Worm (Caenorhabditis elegans): Measurements from ENCODE around the gene F55D1.1.

Gene F55D1.1

ce11 chrX:5466149-5466548 lies 23.5 kb upstream of the F55D1.1 start:
- TF ChIP-seq attf-3 (GFP tag; conservative IDR thresholded peaks at IDR 0.05) (no peak), F39B2.1 (GFP tag; IDR thresholded peaks at IDR 0.05) (0 out of 2 replicates have a peak, but pooled peaks have one; percentile 28)

DNA sequence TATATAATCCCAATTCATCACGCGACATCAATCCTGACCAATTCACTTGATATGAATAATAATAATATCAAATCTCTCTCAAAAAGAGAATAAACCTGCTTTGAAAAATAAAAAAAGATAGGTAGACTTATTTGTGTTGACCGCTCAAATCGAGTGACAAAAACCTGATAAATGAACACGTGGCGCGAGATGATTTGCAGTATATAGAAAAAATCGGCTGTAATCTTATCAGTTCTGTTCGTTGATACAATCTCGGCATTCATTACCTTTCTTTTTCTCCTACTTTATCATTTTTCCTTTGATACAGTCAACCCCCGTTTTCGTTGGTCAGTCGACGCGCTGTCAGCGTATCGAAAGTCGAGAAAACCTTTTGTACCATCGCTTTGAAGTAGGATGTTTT lies 22.3 kb upstream of the F55D1.1 start:
- no peak for TF ChIP-seq mel-28 (tag; optimal IDR thresholded peaks at IDR 0.05; ENCODE audit: borderline replicate concordance)
- TF ChIP-seq egrh-3 (GFP tag; IDR thresholded peaks at IDR 0.05) = no peak
- TF ChIP-seq hlh-26 (GFP tag; conservative IDR thresholded peaks at IDR 0.05) = no peak
- peak; percentile 47 to 91 for TF ChIP-seq let-607 (tag; optimal IDR thresholded peaks at IDR 0.05)
- no peak for TF ChIP-seq ztf-3 (GFP tag; optimal IDR thresholded peaks at IDR 0.05)
- TF ChIP-seq lin-54 (GFP tag; optimal IDR thresholded peaks at IDR 0.05) = no peak
- peak; percentile 52 for TF ChIP-seq lin-40 (tag; optimal IDR thresholded peaks at IDR 0.05)
- TF ChIP-seq nfyb-1 (GFP tag; IDR thresholded peaks at IDR 0.05) = no peak
- TF ChIP-seq ceh-100 (GFP tag; IDR thresholded peaks at IDR 0.05) = no peak
- no peak for TF ChIP-seq lin-26 (GFP tag; IDR thresholded peaks at IDR 0.05)
- no peak for TF ChIP-seq sea-2 (GFP tag; IDR thresholded peaks at IDR 0.05)
- no peak for TF ChIP-seq Y67H2A.10 (GFP tag; conservative IDR thresholded peaks at IDR 0.05)
- TF ChIP-seq nfya-1 (tag; optimal IDR thresholded peaks at IDR 0.05; ENCODE audit: borderline replicate concordance, insufficient read depth) = no peak
- no peak for TF ChIP-seq ekl-4 (GFP tag; IDR thresholded peaks at IDR 0.05)
- TF ChIP-seq ztf-6 (GFP tag; IDR thresholded peaks at IDR 0.05) = no peak
- TF ChIP-seq efl-1 (GFP tag; optimal IDR thresholded peaks at IDR 0.05) = no peak
- peak; percentile 3 for TF ChIP-seq madf-10 (tag; optimal IDR thresholded peaks at IDR 0.05)
- no peak for TF ChIP-seq pha-4 (tag; optimal IDR thresholded peaks at IDR 0.05)
- TF ChIP-seq Y53G8AR.9 (GFP tag; conservative IDR thresholded peaks at IDR 0.05) = no peak
- peak; percentile 40 for TF ChIP-seq ztf-26 (tag; optimal IDR thresholded peaks at IDR 0.05)
- TF ChIP-seq T07F8.4 (tag; optimal IDR thresholded peaks at IDR 0.05) = no peak
- TF ChIP-seq nhr-80 (tag; optimal IDR thresholded peaks at IDR 0.05) = peak; percentile 76
- peak; percentile 18; the same call in 1 of the 2 replicates for TF ChIP-seq mcd-1 (GFP tag; IDR thresholded peaks at IDR 0.05)
- TF ChIP-seq egl-18 (GFP tag; IDR thresholded peaks at IDR 0.05) = no peak
- TF ChIP-seq Y95B8A.8 (GFP tag; IDR thresholded peaks at IDR 0.05) = no peak
- no peak for TF ChIP-seq aptf-2 (GFP tag; conservative IDR thresholded peaks at IDR 0.05)
- TF ChIP-seq mxl-1 (tag; optimal IDR thresholded peaks at IDR 0.05) = no peak
- no peak for TF ChIP-seq let-526 (GFP tag; IDR thresholded peaks at IDR 0.05)
- TF ChIP-seq F52B5.7 (tag; optimal IDR thresholded peaks at IDR 0.05) = no peak
- no peak for TF ChIP-seq lsl-1 (GFP tag; optimal IDR thresholded peaks at IDR 0.05)
- no peak for TF ChIP-seq snpc-4 (GFP tag; optimal IDR thresholded peaks at IDR 0.05)
- no peak for TF ChIP-seq snpc-4 (tag; optimal IDR thresholded peaks at IDR 0.05)
- no peak for TF ChIP-seq attf-3 (GFP tag; conservative IDR thresholded peaks at IDR 0.05)
- no peak for TF ChIP-seq rpc-1 (optimal IDR thresholded peaks at IDR 0.05)
- TF ChIP-seq rpc-1 (tag; optimal IDR thresholded peaks at IDR 0.05) = no peak
- peak; percentile 9 for TF ChIP-seq tbp1 (GFP tag; optimal IDR thresholded peaks at IDR 0.05)
- TF ChIP-seq dox-1 (GFP tag; IDR thresholded peaks at IDR 0.05) = no peak

DNA sequence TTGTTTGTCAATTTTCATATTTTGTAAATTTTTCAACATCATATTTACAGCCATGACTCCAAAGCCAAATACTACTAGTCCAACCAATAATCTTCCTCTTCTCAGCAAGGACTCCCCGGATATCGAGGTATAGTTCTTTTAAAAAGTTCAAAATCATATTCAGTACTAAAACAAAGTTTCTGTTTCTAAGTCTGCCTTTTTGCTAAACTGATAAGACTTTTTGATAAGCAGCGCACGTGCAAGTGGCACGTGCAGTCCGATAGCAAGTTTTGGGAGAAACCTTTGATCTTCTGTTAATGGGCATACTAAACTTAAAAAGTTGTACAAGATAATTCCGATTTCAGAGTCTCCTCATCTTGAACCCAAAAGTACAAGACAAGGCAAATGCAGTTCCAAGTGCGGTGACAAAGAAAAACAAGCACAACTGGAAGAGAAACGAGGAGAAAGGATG lies 21.8 kb upstream of the F55D1.1 start, which contains the start of gene dpyd-1:
Gene dpyd-1 (plus strand): TSS at position 51 of the 451 bp plus-strand sequence.
- TF ChIP-seq K11D2.4 (GFP tag; IDR thresholded peaks at IDR 0.05) (no peak), lin-40 (tag; optimal IDR thresholded peaks at IDR 0.05) (no peak), gei-17 (GFP tag; optimal IDR thresholded peaks at IDR 0.05) (no peak), madf-6 (GFP tag; IDR thresholded peaks at IDR 0.05) (no peak), ztf-6 (GFP tag; IDR thresholded peaks at IDR 0.05) (no peak), cebp-1 (GFP tag; IDR thresholded peaks at IDR 0.05) (no peak), cebp-1 (tag; optimal IDR thresholded peaks at IDR 0.05) (peak; percentile 0)

Data from whole organism, young adult.